Fruit fly (Drosophila melanogaster) whole organism, prepupa: ENCODE data around the gene CG17568.

ENCODE experiments used
- CG11294 ChIP-seq: fragments of 200-800 bp; sonication (Bioruptor generic); IDR thresholded peaks from 2 replicates; pipeline ENCODE4 v1.3.6; 2022; ENCODE audit warnings: missing biosample characterization, missing genetic modification characterization
- CG11762 ChIP-seq: fragments of 200-800 bp; sonication (Bioruptor generic); optimal IDR thresholded peaks from 3 replicates; lab custom pipeline; 2016; ENCODE audit warnings: missing biosample characterization, missing genetic modification characterization; ENCODE audit not compliant: insufficient read depth
- CG15336 ChIP-seq: fragments of 200-800 bp; sonication (Bioruptor generic); IDR thresholded peaks from 2 replicates; pipeline ENCODE4 v1.3.6; 2022; ENCODE audit warnings: missing biosample characterization, missing genetic modification characterization
- CG16779 ChIP-seq: fragments of 200-800 bp; sonication (Bioruptor generic); optimal IDR thresholded peaks from 3 replicates; lab custom pipeline; 2017; ENCODE audit warnings: missing biosample characterization, mild to moderate bottlenecking, missing genetic modification characterization
- CG3032 ChIP-seq: fragments of 200-800 bp; optimal IDR thresholded peaks from 2 replicates; lab custom pipeline; 2019; ENCODE audit warnings: missing biosample characterization, mild to moderate bottlenecking, missing genetic modification characterization, moderate library complexity
- CG31627 ChIP-seq: fragments of 200-800 bp; sonication (Bioruptor generic); optimal IDR thresholded peaks from 3 replicates; lab custom pipeline; 2016; ENCODE audit warnings: missing biosample characterization, missing genetic modification characterization
- CG32006 ChIP-seq: fragments of 200-800 bp; sonication (Bioruptor generic); optimal IDR thresholded peaks from 3 replicates; lab custom pipeline; 2017; ENCODE audit warnings: missing biosample characterization, mild to moderate bottlenecking, missing genetic modification characterization
- CG3919 ChIP-seq: fragments of 200-800 bp; sonication (Bioruptor generic); optimal IDR thresholded peaks from 3 replicates; lab custom pipeline; 2016; ENCODE audit warnings: missing biosample characterization, missing genetic modification characterization
- CG4318 ChIP-seq: fragments of 200-800 bp; sonication (Bioruptor generic); optimal IDR thresholded peaks from 3 replicates; lab custom pipeline; 2017; ENCODE audit warnings: missing biosample characterization, mild to moderate bottlenecking, missing genetic modification characterization
- CG6276 ChIP-seq: fragments of 200-800 bp; sonication (Bioruptor generic); optimal IDR thresholded peaks from 2 replicates; lab custom pipeline; 2017; ENCODE audit warnings: missing biosample characterization, mild to moderate bottlenecking, missing genetic modification characterization
- CG6792 ChIP-seq: fragments of 200-800 bp; sonication (Bioruptor generic); optimal IDR thresholded peaks from 3 replicates; lab custom pipeline; 2016; ENCODE audit warnings: missing biosample characterization, missing genetic modification characterization
- CG6808 ChIP-seq: fragments of 200-800 bp; sonication (Bioruptor generic); optimal IDR thresholded peaks from 3 replicates; lab custom pipeline; 2017; ENCODE audit warnings: missing biosample characterization, missing genetic modification characterization, mild to moderate bottlenecking, moderate library complexity, missing genetic modification reagents
- CG6854 ChIP-seq: fragments of 200-800 bp; sonication (Bioruptor generic); optimal IDR thresholded peaks from 2 replicates; lab custom pipeline; 2017; ENCODE audit warnings: missing biosample characterization, mild to moderate bottlenecking, missing genetic modification characterization
- CG8119 ChIP-seq: fragments of 200-800 bp; sonication (Bioruptor generic); IDR thresholded peaks from 3 replicates; pipeline ENCODE4 v1.3.6; 2022; ENCODE audit warnings: missing biosample characterization, missing genetic modification characterization
- CG8632 ChIP-seq: fragments of 200-800 bp; sonication (Bioruptor generic); optimal IDR thresholded peaks from 3 replicates; lab custom pipeline; 2016; ENCODE audit warnings: missing biosample characterization, missing genetic modification characterization
- CG9139 ChIP-seq: fragments of 200-800 bp; sonication (Bioruptor generic); optimal IDR thresholded peaks from 3 replicates; lab custom pipeline; 2017; ENCODE audit warnings: missing biosample characterization, mild to moderate bottlenecking, missing genetic modification characterization
- Eip75B ChIP-seq: fragments of 200-800 bp; sonication (Bioruptor generic); optimal IDR thresholded peaks from 3 replicates; lab custom pipeline; 2016; ENCODE audit warnings: missing biosample characterization, missing genetic modification characterization
- Eip78C ChIP-seq: fragments of 200-800 bp; sonication (Bioruptor generic); peaks from one replicate; lab custom pipeline; 2016; ENCODE audit warnings: missing biosample characterization, missing genetic modification characterization
- Ets21C ChIP-seq: fragments of 200-800 bp; sonication (Bioruptor generic); optimal IDR thresholded peaks from 3 replicates; lab custom pipeline; 2016; ENCODE audit warnings: missing biosample characterization, missing genetic modification characterization
- Ets96B ChIP-seq: fragments of 200-800 bp; optimal IDR thresholded peaks from 2 replicates; lab custom pipeline; 2019; ENCODE audit warnings: missing biosample characterization, mild to moderate bottlenecking, missing genetic modification characterization, moderate library complexity
- Gug ChIP-seq: fragments of 200-800 bp; sonication (Bioruptor generic); IDR thresholded peaks from 2 replicates; pipeline ENCODE4 v1.3.6; 2022; ENCODE audit warnings: missing biosample characterization, missing genetic modification characterization
- Hr38 ChIP-seq: sonication (Bioruptor generic); optimal IDR thresholded peaks from 2 replicates; lab custom pipeline; 2016; ENCODE audit warnings: missing biosample characterization, missing genetic modification characterization
- Hr4 ChIP-seq: fragments of 200-800 bp; sonication (Bioruptor generic); optimal IDR thresholded peaks from 3 replicates; lab custom pipeline; 2016; ENCODE audit warnings: missing biosample characterization, missing genetic modification characterization
- Lpt ChIP-seq: fragments of 200-800 bp; sonication (Bioruptor generic); optimal IDR thresholded peaks from 3 replicates; lab custom pipeline; 2016; ENCODE audit warnings: missing biosample characterization, missing genetic modification characterization
- Met ChIP-seq: fragments of 200-800 bp; sonication (Bioruptor generic); optimal IDR thresholded peaks from 3 replicates; lab custom pipeline; 2016; ENCODE audit warnings: missing biosample characterization, missing genetic modification characterization
- OdsH ChIP-seq: fragments of 200-800 bp; sonication (Bioruptor generic); optimal IDR thresholded peaks from 3 replicates; lab custom pipeline; 2016; ENCODE audit warnings: missing biosample characterization, missing genetic modification characterization
- Smox ChIP-seq: fragments of 200-800 bp; sonication (Bioruptor generic); optimal IDR thresholded peaks from 3 replicates; lab custom pipeline; 2016; ENCODE audit warnings: missing biosample characterization, missing genetic modification characterization
- Sox14 ChIP-seq: fragments of 200-800 bp; sonication (Bioruptor generic); optimal IDR thresholded peaks from 3 replicates; lab custom pipeline; 2016; ENCODE audit warnings: missing biosample characterization, missing genetic modification characterization
- Sox15 ChIP-seq: fragments of 200-800 bp; sonication (Bioruptor generic); optimal IDR thresholded peaks from 3 replicates; lab custom pipeline; 2016; ENCODE audit warnings: missing biosample characterization, missing genetic modification characterization
- achi ChIP-seq: fragments of 200-800 bp; sonication (Bioruptor generic); optimal IDR thresholded peaks from 3 replicates; lab custom pipeline; 2016; ENCODE audit warnings: missing biosample characterization, missing genetic modification characterization
- acj6 ChIP-seq: fragments of 200-800 bp; sonication (Bioruptor generic); optimal IDR thresholded peaks from 3 replicates; lab custom pipeline; 2016; ENCODE audit warnings: missing biosample characterization, missing genetic modification characterization
- cyc ChIP-seq: fragments of 200-800 bp; sonication (Bioruptor generic); optimal IDR thresholded peaks from 3 replicates; lab custom pipeline; 2016; ENCODE audit warnings: missing biosample characterization, missing genetic modification characterization
- dac ChIP-seq: fragments of 200-800 bp; sonication (Bioruptor generic); optimal IDR thresholded peaks from 2 replicates; lab custom pipeline; 2017; ENCODE audit warnings: missing biosample characterization, mild to moderate bottlenecking, missing genetic modification characterization
- dsx ChIP-seq: fragments of 200-800 bp; optimal IDR thresholded peaks from 3 replicates; lab custom pipeline; 2019; ENCODE audit warnings: missing biosample characterization, mild to moderate bottlenecking, missing genetic modification characterization, moderate library complexity; ENCODE audit not compliant: poor library complexity, severe bottlenecking
- esn ChIP-seq: fragments of 200-800 bp; sonication (Bioruptor generic); optimal IDR thresholded peaks from 2 replicates; lab custom pipeline; 2016; ENCODE audit warnings: missing biosample characterization, mild to moderate bottlenecking, missing genetic modification characterization, moderate library complexity
- fd59A ChIP-seq: fragments of 200-800 bp; sonication (Bioruptor generic); optimal IDR thresholded peaks from 2 replicates; lab custom pipeline; 2017; ENCODE audit warnings: missing biosample characterization, mild to moderate bottlenecking, missing genetic modification characterization, missing genetic modification reagents
- fd85E ChIP-seq: fragments of 200-800 bp; sonication (Bioruptor generic); optimal IDR thresholded peaks from 3 replicates; lab custom pipeline; 2016; ENCODE audit warnings: missing biosample characterization, missing genetic modification characterization
- fkh ChIP-seq: fragments of 200-800 bp; sonication (Bioruptor generic); optimal IDR thresholded peaks from 3 replicates; lab custom pipeline; 2017; ENCODE audit warnings: missing biosample characterization, mild to moderate bottlenecking, missing genetic modification characterization, moderate library complexity
- lz ChIP-seq: fragments of 200-800 bp; sonication (Bioruptor generic); optimal IDR thresholded peaks from 3 replicates; lab custom pipeline; 2016; ENCODE audit warnings: missing biosample characterization, missing genetic modification characterization
- salr ChIP-seq, 2 experiments: fragments of 200-800 bp; sonication (Bioruptor generic); optimal IDR thresholded peaks; 3 replicates each; lab custom pipeline; 2016 to 2018; ENCODE audit warnings: missing biosample characterization in 2 of 2, missing genetic modification characterization in 2 of 2, mild to moderate bottlenecking in 1 of 2
- spab ChIP-seq: fragments of 200-800 bp; sonication (Bioruptor generic); optimal IDR thresholded peaks from 2 replicates; lab custom pipeline; 2017; ENCODE audit warnings: missing biosample characterization, mild to moderate bottlenecking, missing genetic modification characterization, missing genetic modification reagents
- ss ChIP-seq, 2 experiments: fragments of 200-800 bp; sonication (Bioruptor generic); optimal IDR thresholded peaks; 2 replicates in 1 of 2; 3 replicates in 1 of 2; lab custom pipeline; 2017 to 2018; ENCODE audit warnings: mild to moderate bottlenecking in 2 of 2, missing biosample characterization in 2 of 2, missing genetic modification characterization in 2 of 2, moderate library complexity in 1 of 2
- svp ChIP-seq: fragments of 200-800 bp; sonication (Bioruptor generic); peaks from one replicate; lab custom pipeline; 2016; ENCODE audit warnings: missing biosample characterization, missing genetic modification characterization
- vri ChIP-seq: fragments of 200-800 bp; sonication (Bioruptor generic); optimal IDR thresholded peaks from 3 replicates; lab custom pipeline; 2016; ENCODE audit warnings: missing biosample characterization, mild to moderate bottlenecking, missing genetic modification characterization

CG17568 gene

DNA sequence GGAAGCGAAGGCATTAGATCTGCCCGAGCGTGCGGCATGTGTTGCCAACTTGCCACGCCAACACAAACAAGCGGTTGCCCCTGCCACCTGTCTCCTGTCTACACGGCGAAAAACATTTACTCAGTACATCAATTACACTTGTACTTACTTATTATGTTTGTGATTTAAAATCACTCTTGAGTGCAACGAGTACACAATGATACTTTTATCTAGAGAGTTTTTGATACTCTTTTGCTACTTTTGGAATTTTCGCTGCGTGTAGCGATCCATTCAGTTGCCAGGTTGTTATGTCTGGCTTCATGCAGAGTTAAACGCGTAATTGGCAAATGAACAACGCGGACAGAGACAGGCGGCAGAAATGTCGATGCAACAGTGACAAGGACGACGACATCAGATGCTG lies 12.2 kb upstream of the CG17568 start (continued):
- peak; percentile 35 for TF ChIP-seq CG6792 (GFP tag; lab: Kevin White, UChicago)
- TF ChIP-seq CG4318 (GFP tag; lab: Kevin White, UChicago) = no peak
- TF ChIP-seq CG6808 = peak; percentile 39
- peak; percentile 94 for TF ChIP-seq Eip78C (GFP tag; lab: Kevin White, UChicago)
- peak; percentile 79 for TF ChIP-seq CG15336 (GFP tag; lab: Robert Waterston, UW)
- peak; percentile 89 for TF ChIP-seq Hr4 (GFP tag; lab: Kevin White, UChicago)
- peak; percentile 27 for TF ChIP-seq CG31627
- peak; percentile 57 for TF ChIP-seq CG11294 (GFP tag; lab: Robert Waterston, UW)
- peak; percentile 54 for TF ChIP-seq Sox14 (GFP tag; lab: Kevin White, UChicago)
- TF ChIP-seq Smox (GFP tag; lab: Kevin White, UChicago) = peak; percentile 23
- peak; percentile 69 for TF ChIP-seq OdsH (GFP tag; lab: Kevin White, UChicago)
- TF ChIP-seq Sox15 = no peak
- TF ChIP-seq CG3032 (tag; lab: Kevin White, UChicago) = peak; percentile 50
- TF ChIP-seq spab (GFP tag; lab: Kevin White, UChicago) = peak; percentile 29
- TF ChIP-seq vri (GFP tag; lab: Kevin White, UChicago) = peak; percentile 5
- peak; percentile 69 for TF ChIP-seq achi (GFP tag; lab: Kevin White, UChicago)
- peak; percentile 60 for TF ChIP-seq Ets96B (tag; lab: Kevin White, UChicago)
- TF ChIP-seq lz (GFP tag; lab: Kevin White, UChicago) = no peak
- peak; percentile 47 for TF ChIP-seq dsx (GFP tag; lab: Kevin White, UChicago)
- peak; percentile 39 for TF ChIP-seq esn
- TF ChIP-seq CG3919 (GFP tag; lab: Kevin White, UChicago) = peak; percentile 76
- TF ChIP-seq Gug (GFP tag; lab: Robert Waterston, UW) = peak; percentile 68
- no peak for TF ChIP-seq Ets21C (GFP tag; lab: Kevin White, UChicago)
- TF ChIP-seq salr (GFP tag; optimal IDR thresholded peaks at IDR 0.05; lab: Kevin White, UChicago) = peak; percentile 7 to 55
- TF ChIP-seq acj6 = peak; percentile 45
- no peak for TF ChIP-seq Hr38 (GFP tag; lab: Kevin White, UChicago)
- TF ChIP-seq, all 60 proteins: peak for 48

DNA sequence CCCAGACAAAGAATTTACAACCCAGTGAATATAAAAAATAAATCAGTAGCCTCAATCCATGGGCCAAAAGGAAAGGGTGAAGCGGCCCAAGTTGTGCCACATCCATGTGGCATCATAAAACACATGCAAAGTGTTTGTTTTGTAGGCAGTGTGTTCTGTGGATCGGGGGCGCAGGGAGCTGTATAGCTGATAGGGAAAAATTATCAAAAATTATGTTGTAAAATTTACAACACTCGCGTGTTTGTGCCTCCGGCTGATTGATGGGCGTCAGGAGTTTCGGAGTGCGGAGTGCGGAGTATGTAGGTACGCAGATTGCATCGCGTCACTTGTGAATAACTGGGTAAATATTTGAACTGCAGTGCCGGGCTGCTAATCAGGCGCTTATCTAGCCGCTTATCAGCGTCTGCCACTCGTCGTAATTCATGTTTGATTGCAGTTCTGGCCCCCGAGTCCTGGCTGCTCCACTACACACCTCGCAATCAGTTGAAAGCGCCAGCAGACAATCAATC lies 10.3 kb upstream of the CG17568 start:
- TF ChIP-seq cyc (GFP tag; lab: Kevin White, UChicago) (no peak), fd85E (GFP tag; lab: Kevin White, UChicago) (no peak), CG16779 (no peak), Eip78C (GFP tag; lab: Kevin White, UChicago) (peak; percentile 66), Hr38 (GFP tag; lab: Kevin White, UChicago) (no peak), lz (GFP tag; lab: Kevin White, UChicago) (no peak), CG11762 (GFP tag; lab: Kevin White, UChicago) (no peak), Sox14 (GFP tag; lab: Kevin White, UChicago) (no peak), ss (GFP tag; optimal IDR thresholded peaks at IDR 0.05; lab: Kevin White, UChicago) (no peak), Smox (GFP tag; lab: Kevin White, UChicago) (no peak), Gug (GFP tag; lab: Robert Waterston, UW) (0 out of 2 replicates have a peak, but pooled peaks have one; percentile 19), fkh (GFP tag; lab: Kevin White, UChicago) (peak; percentile 84), spab (GFP tag; lab: Kevin White, UChicago) (no peak), salr (GFP tag; optimal IDR thresholded peaks at IDR 0.05; lab: Kevin White, UChicago) (no peak), dsx (GFP tag; lab: Kevin White, UChicago) (peak; percentile 30), CG11294 (GFP tag; lab: Robert Waterston, UW) (no peak), CG9139 (GFP tag; lab: Kevin White, UChicago) (no peak), CG32006 (GFP tag; lab: Kevin White, UChicago) (no peak), CG8119 (GFP tag; lab: Robert Waterston, UW) (no peak), fd59A (GFP tag; lab: Kevin White, UChicago) (no peak)

DNA sequence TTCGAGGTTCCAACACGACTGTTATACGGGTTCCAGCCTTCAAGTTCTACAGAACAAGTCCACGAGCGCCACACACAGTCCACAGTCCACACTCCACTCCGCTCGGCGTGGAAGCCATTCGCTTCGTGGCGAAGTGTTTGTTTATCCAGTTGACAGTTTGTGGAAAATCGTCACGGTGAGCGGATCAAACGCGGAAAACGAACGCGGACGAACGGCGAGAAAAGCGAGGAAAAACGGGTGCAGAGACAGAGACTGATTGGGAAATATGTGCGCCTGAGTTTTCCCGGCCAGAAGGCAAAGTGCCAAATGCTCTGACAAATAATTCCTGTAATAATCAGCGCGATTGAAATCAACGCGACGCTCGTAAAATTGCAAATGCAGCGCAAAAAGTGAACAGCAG lies 8.7 kb upstream of the CG17568 start, which contains the start of gene drl:
Gene drl (plus strand): TSS at position 148 of the 400 bp plus-strand sequence.
- TF ChIP-seq CG8632 (GFP tag; lab: Kevin White, UChicago) (no peak), esn (peak; percentile 38), fkh (GFP tag; lab: Kevin White, UChicago) (peak; percentile 93), Lpt (GFP tag; lab: Kevin White, UChicago) (no peak), dsx (GFP tag; lab: Kevin White, UChicago) (no peak), Eip78C (GFP tag; lab: Kevin White, UChicago) (peak; percentile 81), ss (GFP tag; optimal IDR thresholded peaks at IDR 0.05; lab: Kevin White, UChicago) (peak in 1 of 2 experiments; percentile 56), svp (GFP tag; lab: Kevin White, UChicago) (no peak), achi (GFP tag; lab: Kevin White, UChicago) (peak; percentile 35), Eip75B (GFP tag; lab: Kevin White, UChicago) (peak; percentile 35), CG6808 (peak; percentile 8), CG6276 (GFP tag; lab: Kevin White, UChicago) (no peak), CG6854 (GFP tag; lab: Kevin White, UChicago) (peak; percentile 42), CG3919 (GFP tag; lab: Kevin White, UChicago) (peak; percentile 59), dac (GFP tag; lab: Kevin White, UChicago) (no peak), CG9139 (GFP tag; lab: Kevin White, UChicago) (peak; percentile 4), Hr38 (GFP tag; lab: Kevin White, UChicago) (no peak), Met (GFP tag; lab: Kevin White, UChicago) (no peak), CG32006 (GFP tag; lab: Kevin White, UChicago) (no peak)
